Worm (Caenorhabditis elegans) whole organism, L1 larva: ENCODE data around the gene srh-141.

Source experiments
- aha-1 ChIP-seq: fragments of 150-350 bp; optimal IDR thresholded peaks from 2 replicates; lab custom pipeline; 2014; ENCODE audit warnings: missing biosample characterization, missing genetic modification characterization
- ceh-82 ChIP-seq, 3 experiments: fragments of 150-350 bp in 1 of 3; sonication (generic microtip) in 2 of 3; optimal IDR thresholded peaks; 2 replicates each; lab custom pipeline; 2014 to 2017; ENCODE audit warnings: missing biosample characterization in 3 of 3, missing genetic modification characterization in 3 of 3
- dpl-1 ChIP-seq, 3 experiments: fragments of 150-350 bp in 2 of 3; sonication (generic microtip) in 1 of 3; optimal IDR thresholded peaks; 2 replicates each; lab custom pipeline; 2014 to 2017; ENCODE audit warnings: missing biosample characterization in 3 of 3, missing genetic modification characterization in 3 of 3, missing genetic modification reagents in 3 of 3
- efl-1 ChIP-seq, 4 experiments: fragments of 150-350 bp; optimal IDR thresholded peaks in 3 of 4; peaks in 1 of 4; 1 replicate in 1 of 4; 2 replicates in 3 of 4; lab custom pipeline; 2014; ENCODE audit warnings: missing biosample characterization in 2 of 4, missing genetic modification characterization in 2 of 4, missing genetic modification reagents in 2 of 4
- egl-13 ChIP-seq: sonication (generic microtip); optimal IDR thresholded peaks from 2 replicates; lab custom pipeline; 2016; ENCODE audit warnings: missing genotype, missing genetic modification reagents, missing genetic modification characterization, missing compliant biosample characterization
- fkh-4 ChIP-seq: sonication (generic microtip); optimal IDR thresholded peaks from 2 replicates; lab custom pipeline; 2016; ENCODE audit warnings: missing compliant biosample characterization, missing genetic modification characterization, borderline replicate concordance
- fkh-8 ChIP-seq: sonication (generic microtip); optimal IDR thresholded peaks from 2 replicates; lab custom pipeline; 2016; ENCODE audit warnings: mild to moderate bottlenecking, missing genetic modification characterization, missing compliant biosample characterization
- nhr-11 ChIP-seq: fragments of 150-350 bp; optimal IDR thresholded peaks from 2 replicates; lab custom pipeline; 2014; ENCODE audit warnings: missing biosample characterization, missing genetic modification characterization
- tbx-2 ChIP-seq: sonication (generic microtip); optimal IDR thresholded peaks from 2 replicates; lab custom pipeline; 2016; ENCODE audit warnings: missing genetic modification characterization, missing compliant biosample characterization
- ztf-11 ChIP-seq, 2 experiments: sonication (generic microtip); optimal IDR thresholded peaks; 2 replicates each; lab custom pipeline; 2016 to 2017; ENCODE audit warnings: missing genetic modification characterization in 2 of 2, missing biosample characterization in 1 of 2, missing compliant biosample characterization in 1 of 2

ce11 chrV:16437546-16437945 lies 6.2 kb upstream of the srh-141 start, which contains the start of gene F26D2.15:
- no peak for TF ChIP-seq fkh-4 (tag; lab: Kevin White, UChicago)
- TF ChIP-seq ceh-82 (tag; optimal IDR thresholded peaks at IDR 0.05; lab: Kevin White, UChicago): no peak
- TF ChIP-seq fkh-8 (tag; lab: Kevin White, UChicago): no peak
- TF ChIP-seq egl-13 (tag; lab: Kevin White, UChicago): no peak
- TF ChIP-seq aha-1 (tag; lab: Kevin White, UChicago): no peak
- TF ChIP-seq nhr-11: no peak
- TF ChIP-seq tbx-2 (tag; lab: Kevin White, UChicago): no peak
- no peak for TF ChIP-seq dpl-1 (GFP tag; optimal IDR thresholded peaks at IDR 0.05; lab: Kevin White, UChicago)
- TF ChIP-seq ztf-11 (tag; optimal IDR thresholded peaks at IDR 0.05; lab: Kevin White, UChicago): no peak
- TF ChIP-seq efl-1 (optimal IDR thresholded peaks at IDR 0.05; lab: Kevin White, UChicago): no peak
- no peak for TF ChIP-seq efl-1 (GFP tag; optimal IDR thresholded peaks at IDR 0.05 in 1 of 2; lab: Kevin White, UChicago)
